Fruit fly (Drosophila melanogaster) whole organism, wandering third instar larva: ENCODE results near the gene CG43349.

Source experiments
- Abd-B ChIP-seq: fragments of >200 bp; optimal IDR thresholded peaks from 2 replicates; lab custom pipeline; 2017; ENCODE audit warnings: missing biosample characterization, missing genetic modification characterization
- CG32264 ChIP-seq: fragments of 200-800 bp; sonication (Bioruptor generic); optimal IDR thresholded peaks from 2 replicates; lab custom pipeline; 2016; ENCODE audit warnings: missing biosample characterization, missing genetic modification characterization
- CG9705 ChIP-seq: fragments of 200-800 bp; sonication (Bioruptor generic); optimal IDR thresholded peaks from 2 replicates; lab custom pipeline; 2018; ENCODE audit warnings: missing biosample characterization, mild to moderate bottlenecking, missing genetic modification characterization
- CrebA ChIP-seq: fragments of 200-800 bp; sonication (Bioruptor generic); optimal IDR thresholded peaks from 2 replicates; lab custom pipeline; 2016; ENCODE audit warnings: missing biosample characterization, mild to moderate bottlenecking, missing genetic modification characterization, borderline replicate concordance
- Dfd ChIP-seq: fragments of >200 bp; optimal IDR thresholded peaks from 2 replicates; lab custom pipeline; 2017; ENCODE audit warnings: missing biosample characterization, missing genetic modification characterization
- Dif ChIP-seq: fragments of 200-275, 200-300 bp; sonication (Bioruptor generic); optimal IDR thresholded peaks from 2 replicates; lab custom pipeline; 2018; ENCODE audit warnings: missing biosample characterization, missing genetic modification characterization; ENCODE audit not compliant: partially characterized antibody
- GATAd ChIP-seq: sonication (Bioruptor generic); optimal IDR thresholded peaks from 2 replicates; lab custom pipeline; 2016; ENCODE audit warnings: missing biosample characterization, missing genetic modification characterization
- HLH106 ChIP-seq: fragments of 200-800 bp; optimal IDR thresholded peaks from 3 replicates; lab custom pipeline; 2019; ENCODE audit warnings: missing biosample characterization, mild to moderate bottlenecking, missing genetic modification characterization, moderate library complexity
- Hnf4 ChIP-seq: fragments of 200-800 bp; sonication (Bioruptor generic); optimal IDR thresholded peaks from 2 replicates; lab custom pipeline; 2016; ENCODE audit warnings: missing biosample characterization, mild to moderate bottlenecking, missing genetic modification characterization
- Hr78 ChIP-seq: fragments of >200 bp; optimal IDR thresholded peaks from 2 replicates; lab custom pipeline; 2017; ENCODE audit warnings: missing biosample characterization, missing genetic modification characterization
- Hr83 ChIP-seq: fragments of 200-300 bp; sonication (Bioruptor generic); optimal IDR thresholded peaks from 2 replicates; lab custom pipeline; 2016; ENCODE audit warnings: missing biosample characterization, mild to moderate bottlenecking, missing genetic modification characterization, moderate library complexity; ENCODE audit not compliant: poor library complexity, severe bottlenecking
- Jra ChIP-seq: sonication (Bioruptor generic); optimal IDR thresholded peaks from 2 replicates; lab custom pipeline; 2016; ENCODE audit warnings: missing biosample characterization, missing genetic modification characterization
- Mio ChIP-seq: sonication (Bioruptor generic); optimal IDR thresholded peaks from 2 replicates; lab custom pipeline; 2016; ENCODE audit warnings: missing biosample characterization, missing genetic modification characterization
- Myc ChIP-seq: fragments of >200 bp; optimal IDR thresholded peaks from 2 replicates; lab custom pipeline; 2017
- N ChIP-seq: fragments of >200 bp; optimal IDR thresholded peaks from 2 replicates; lab custom pipeline; 2018; ENCODE audit warnings: missing biosample characterization, missing external identifiers, missing genetic modification characterization
- OdsH ChIP-seq: fragments of 200-800 bp; sonication (Bioruptor generic); optimal IDR thresholded peaks from 2 replicates; lab custom pipeline; 2016; ENCODE audit warnings: missing biosample characterization, mild to moderate bottlenecking, missing genetic modification characterization
- Rel ChIP-seq, 2 experiments: fragments of 200-800 bp; sonication (Bioruptor generic) in 1 of 2; optimal IDR thresholded peaks; 2 replicates in 1 of 2; 3 replicates in 1 of 2; lab custom pipeline; 2016 to 2019; ENCODE audit warnings: mild to moderate bottlenecking in 2 of 2, missing biosample characterization in 2 of 2, missing genetic modification characterization in 2 of 2, moderate library complexity in 1 of 2
- Sp1 ChIP-seq: fragments of 200-800 bp; sonication (Bioruptor generic); optimal IDR thresholded peaks from 3 replicates; lab custom pipeline; 2019; ENCODE audit warnings: missing biosample characterization, mild to moderate bottlenecking, missing genetic modification characterization, moderate library complexity
- Vsx2 ChIP-seq: fragments of 200-300, 225-300 bp; sonication (Bioruptor generic); optimal IDR thresholded peaks from 2 replicates; lab custom pipeline; 2018; ENCODE audit warnings: missing biosample characterization, missing genetic modification characterization; ENCODE audit not compliant: partially characterized antibody
- br ChIP-seq: fragments of 200-800 bp; sonication (Bioruptor generic); optimal IDR thresholded peaks from 2 replicates; lab custom pipeline; 2016; ENCODE audit warnings: missing biosample characterization, missing genetic modification characterization
- brk ChIP-seq: fragments of 200-800 bp; sonication (Bioruptor generic); optimal IDR thresholded peaks from 2 replicates; lab custom pipeline; 2016; ENCODE audit warnings: missing biosample characterization, mild to moderate bottlenecking, missing genetic modification characterization
- dl ChIP-seq, 2 experiments: fragments of 175-275, 200-275 bp in 1 of 2; fragments of 200-275 bp in 1 of 2; sonication (Bioruptor generic); optimal IDR thresholded peaks; lab custom pipeline; 2018; ENCODE audit warnings: mild to moderate bottlenecking in 2 of 2, missing biosample characterization in 2 of 2, missing genetic modification characterization in 2 of 2, moderate library complexity in 2 of 2; ENCODE audit not compliant: partially characterized antibody in 2 of 2, insufficient read depth in 1 of 2
- dmrt93B ChIP-seq: fragments of 200-800 bp; sonication (Bioruptor generic); optimal IDR thresholded peaks from 2 replicates; lab custom pipeline; 2018; ENCODE audit warnings: missing biosample characterization, mild to moderate bottlenecking, missing genetic modification characterization
- dsf ChIP-seq: sonication (Bioruptor generic); optimal IDR thresholded peaks from 2 replicates; lab custom pipeline; 2016; ENCODE audit warnings: missing biosample characterization, missing genetic modification characterization, borderline replicate concordance
- ey ChIP-seq: fragments of 200-800 bp; sonication (Bioruptor generic); optimal IDR thresholded peaks from 2 replicates; lab custom pipeline; 2016; ENCODE audit warnings: missing biosample characterization, missing genetic modification characterization
- foxo ChIP-seq, 2 experiments: fragments of 200-800 bp; sonication (Bioruptor generic); optimal IDR thresholded peaks; 2 replicates in 1 of 2; 3 replicates in 1 of 2; lab custom pipeline; 2016 to 2017; ENCODE audit warnings: missing biosample characterization in 2 of 2, missing genetic modification characterization in 2 of 2
- fru ChIP-seq: fragments of 200-800 bp; sonication (Bioruptor generic); optimal IDR thresholded peaks from 3 replicates; lab custom pipeline; 2016; ENCODE audit warnings: missing biosample characterization, mild to moderate bottlenecking, missing genetic modification characterization
- h ChIP-seq: fragments of 200-800 bp; sonication (Bioruptor generic); optimal IDR thresholded peaks from 3 replicates; lab custom pipeline; 2016; ENCODE audit warnings: missing biosample characterization, mild to moderate bottlenecking, missing genetic modification characterization
- jim ChIP-seq: fragments of 175-275, 200-325 bp; sonication (Bioruptor generic); optimal IDR thresholded peaks from 2 replicates; lab custom pipeline; 2016; ENCODE audit warnings: missing biosample characterization, mild to moderate bottlenecking, missing genetic modification characterization
- lola ChIP-seq: fragments of >200 bp; optimal IDR thresholded peaks from 2 replicates; lab custom pipeline; 2017; ENCODE audit warnings: missing biosample characterization, missing genetic modification characterization
- pan ChIP-seq: fragments of >200 bp; optimal IDR thresholded peaks from 2 replicates; lab custom pipeline; 2017
- psq ChIP-seq: fragments of 200-800 bp; sonication (Bioruptor generic); optimal IDR thresholded peaks from 3 replicates; lab custom pipeline; 2017; ENCODE audit warnings: missing biosample characterization, mild to moderate bottlenecking, missing genetic modification characterization, moderate library complexity
- rgr ChIP-seq: fragments of 200-800 bp; sonication (Bioruptor generic); optimal IDR thresholded peaks from 3 replicates; lab custom pipeline; 2016; ENCODE audit warnings: missing biosample characterization, mild to moderate bottlenecking, missing genetic modification characterization
- sage ChIP-seq: fragments of 200-800 bp; sonication (Bioruptor generic); optimal IDR thresholded peaks from 2 replicates; lab custom pipeline; 2016; ENCODE audit warnings: missing biosample characterization, mild to moderate bottlenecking, missing genetic modification characterization
- sv ChIP-seq: fragments of 200-800 bp; sonication (Bioruptor generic); optimal IDR thresholded peaks from 3 replicates; lab custom pipeline; 2016; ENCODE audit warnings: missing biosample characterization, missing genetic modification characterization
- tai ChIP-seq: sonication (Bioruptor generic); optimal IDR thresholded peaks from 2 replicates; lab custom pipeline; 2016; ENCODE audit warnings: missing biosample characterization, missing genetic modification characterization
- usp ChIP-seq: fragments of >200 bp; optimal IDR thresholded peaks from 2 replicates; lab custom pipeline; 2017; ENCODE audit warnings: missing biosample characterization, missing genetic modification characterization
- woc ChIP-seq: sonication (Bioruptor generic); optimal IDR thresholded peaks from 2 replicates; lab custom pipeline; 2016; ENCODE audit warnings: missing biosample characterization, mild to moderate bottlenecking, missing genetic modification characterization

Gene CG43349

dm6 chr2L:1172704-1173107, 27.3 kb upstream of the CG43349 start, which contains the start of the genes Charon and CG4887:
TSS of gene Charon (minus strand) at chr2L:1172805.
TSS of gene CG4887 (plus strand) at chr2L:1173009.
- TF ChIP-seq Dif (GFP tag; lab: Kevin White, UChicago) (no peak), Hr83 (GFP tag; lab: Kevin White, UChicago) (peak; percentile 16), dmrt93B (no peak), Sp1 (GFP tag; lab: Kevin White, UChicago) (peak; percentile 84), GATAd (GFP tag; lab: Kevin White, UChicago) (peak; percentile 88), ey (GFP tag; lab: Kevin White, UChicago) (peak; percentile 89), sv (GFP tag; lab: Kevin White, UChicago) (peak; percentile 85), OdsH (GFP tag; lab: Kevin White, UChicago) (peak; percentile 88), CG9705 (GFP tag; lab: Kevin White, UChicago) (peak; percentile 73), Vsx2 (GFP tag; lab: Kevin White, UChicago) (no peak), h (GFP tag; lab: Kevin White, UChicago) (peak; percentile 94), Jra (GFP tag; lab: Kevin White, UChicago) (no peak), CrebA (GFP tag; lab: Kevin White, UChicago) (no peak), dl (GFP tag; optimal IDR thresholded peaks at IDR 0.05; lab: Kevin White, UChicago; ENCODE audit: insufficient read depth in 1 of 2, partially characterized antibody in 2 of 2) (no peak), Rel (GFP tag; optimal IDR thresholded peaks at IDR 0.05; lab: Kevin White, UChicago) (no peak), Rel (tag; optimal IDR thresholded peaks at IDR 0.05; lab: Kevin White, UChicago) (peak; percentile 100), sage (GFP tag; lab: Kevin White, UChicago) (no peak), CG32264 (GFP tag; lab: Kevin White, UChicago) (no peak), brk (no peak), woc (GFP tag; lab: Kevin White, UChicago) (no peak), lola (GFP tag; lab: Kevin White, UChicago) (no peak), usp (GFP tag; lab: Kevin White, UChicago) (no peak), HLH106 (tag; lab: Kevin White, UChicago) (peak; percentile 87), Abd-B (GFP tag; lab: Kevin White, UChicago) (no peak), foxo (GFP tag; optimal IDR thresholded peaks at IDR 0.05; lab: Kevin White, UChicago) (peak; percentile 41 to 93), Hnf4 (GFP tag; lab: Kevin White, UChicago) (no peak), rgr (GFP tag; lab: Kevin White, UChicago) (peak; percentile 90), Dfd (GFP tag; lab: Kevin White, UChicago) (no peak), dsf (GFP tag; lab: Kevin White, UChicago) (no peak), jim (GFP tag; lab: Kevin White, UChicago) (no peak), fru (GFP tag; lab: Kevin White, UChicago) (no peak), Myc (lab: Kevin White, UChicago) (peak; percentile 73), pan (lab: Kevin White, UChicago) (no peak), br (GFP tag; lab: Kevin White, UChicago) (no peak), tai (no peak), N (GFP tag; lab: Kevin White, UChicago) (no peak), psq (peak; percentile 83), Hr78 (GFP tag; lab: Kevin White, UChicago) (no peak), Mio (GFP tag; lab: Kevin White, UChicago) (peak; percentile 48)
- TF ChIP-seq, all 38 proteins: peak for 15

dm6 chr2L:1177522-1177921, 22.5 kb upstream of the CG43349 start, which contains the start of gene CG4896:
TSS of gene CG4896 (plus strand) at chr2L:1177690.
- TF ChIP-seq Dif (GFP tag; lab: Kevin White, UChicago) = no peak
- no peak for TF ChIP-seq ey (GFP tag; lab: Kevin White, UChicago)
- TF ChIP-seq dmrt93B = no peak
- peak; percentile 36 for TF ChIP-seq Hr83 (GFP tag; lab: Kevin White, UChicago)
- no peak for TF ChIP-seq Rel (GFP tag; optimal IDR thresholded peaks at IDR 0.05; lab: Kevin White, UChicago)
- TF ChIP-seq Rel (tag; optimal IDR thresholded peaks at IDR 0.05; lab: Kevin White, UChicago) = peak; percentile 86
- no peak for TF ChIP-seq dsf (GFP tag; lab: Kevin White, UChicago)
- no peak for TF ChIP-seq brk
- TF ChIP-seq Mio (GFP tag; lab: Kevin White, UChicago) = no peak
- TF ChIP-seq, all 38 proteins: peak for 2
